Worm (Caenorhabditis elegans) whole organism, L4 larva: Measurements from ENCODE around the gene C50C3.5.

Experiments used
- F44E2.7 ChIP-seq: fragments of 200-800 bp; sonication (Bioruptor generic); IDR thresholded peaks from 2 replicates; pipeline ENCODE4 v2.1.2; 2022; ENCODE audit warnings: missing genetic modification characterization, missing compliant biosample characterization
- R02D3.7 ChIP-seq: fragments of 150-350 bp; sonication (generic microtip); optimal IDR thresholded peaks from 3 replicates; lab custom pipeline; 2014; ENCODE audit warnings: missing biosample characterization, missing genetic modification characterization
- T26A8.4 ChIP-seq: fragments of 200-800 bp; sonication (Bioruptor generic); IDR thresholded peaks from 2 replicates; pipeline ENCODE4 v1.3.6; 2022; ENCODE audit warnings: missing genetic modification characterization, missing compliant biosample characterization
- attf-4 ChIP-seq: sonication (generic microtip); optimal IDR thresholded peaks from 3 replicates; lab custom pipeline; 2017; ENCODE audit warnings: missing biosample characterization, missing genetic modification characterization
- ceh-20 ChIP-seq: fragments of 200-800 bp; sonication (Bioruptor generic); IDR thresholded peaks from 2 replicates; pipeline ENCODE4 v1.3.6; 2022; ENCODE audit warnings: missing genetic modification reagents, missing genetic modification characterization, missing compliant biosample characterization
- ceh-28 ChIP-seq: fragments of 150-350 bp; optimal IDR thresholded peaks from 2 replicates; lab custom pipeline; 2014; ENCODE audit warnings: missing biosample characterization, missing genetic modification reagents, missing genetic modification characterization
- ctbp-1 ChIP-seq: fragments of 200-800 bp; sonication (Bioruptor generic); IDR thresholded peaks from 2 replicates; pipeline ENCODE4 v1.3.6; 2022; ENCODE audit warnings: missing genetic modification reagents, missing genetic modification characterization, missing compliant biosample characterization
- daf-16 ChIP-seq, 3 experiments: sonication (generic microtip); optimal IDR thresholded peaks; 2 replicates each; lab custom pipeline; 2016 to 2017; ENCODE audit warnings: missing genetic modification characterization in 3 of 3, missing genetic modification reagents in 3 of 3, mild to moderate bottlenecking in 2 of 3, missing compliant biosample characterization in 2 of 3, missing biosample characterization in 1 of 3, moderate library complexity in 1 of 3
- daf-19 ChIP-seq: fragments of 200-800 bp; sonication (Bioruptor generic); conservative IDR thresholded peaks from 2 replicates; pipeline ENCODE4 v1.3.6; 2022; ENCODE audit warnings: missing genetic modification characterization, missing compliant biosample characterization
- dmd-6 ChIP-seq: fragments of 200-800 bp; sonication (Bioruptor generic); IDR thresholded peaks from 2 replicates; pipeline ENCODE4 v1.3.6; 2022; ENCODE audit warnings: missing genetic modification reagents, missing genetic modification characterization, missing compliant biosample characterization
- dpl-1 ChIP-seq: fragments of 150-350 bp; optimal IDR thresholded peaks from 2 replicates; lab custom pipeline; 2014; ENCODE audit warnings: missing biosample characterization, missing genetic modification reagents, missing genetic modification characterization
- dve-1 ChIP-seq: sonication (generic microtip); optimal IDR thresholded peaks from 2 replicates; lab custom pipeline; 2017; ENCODE audit warnings: antibody characterized with exemption, mild to moderate bottlenecking, missing genetic modification characterization, missing compliant biosample characterization; ENCODE audit not compliant: insufficient read depth
- fkh-10 ChIP-seq: fragments of 150-350 bp; optimal IDR thresholded peaks from 2 replicates; lab custom pipeline; 2014; ENCODE audit warnings: missing biosample characterization, missing genetic modification reagents, missing genetic modification characterization
- hif-1 ChIP-seq, 2 experiments: sonication (generic microtip); optimal IDR thresholded peaks; 2 replicates each; lab custom pipeline; 2016 to 2017; ENCODE audit warnings: missing compliant biosample characterization in 2 of 2, missing genetic modification characterization in 2 of 2, missing genetic modification reagents in 2 of 2, missing genotype in 2 of 2, mild to moderate bottlenecking in 1 of 2
- hlh-30 ChIP-seq: sonication (generic microtip); optimal IDR thresholded peaks from 2 replicates; lab custom pipeline; 2017; ENCODE audit warnings: antibody characterized with exemption, mild to moderate bottlenecking, missing genetic modification characterization, missing compliant biosample characterization; ENCODE audit not compliant: insufficient read depth
- jun-1 ChIP-seq: fragments of 150-350 bp; optimal IDR thresholded peaks from 2 replicates; lab custom pipeline; 2014; ENCODE audit warnings: missing biosample characterization, missing genetic modification reagents, missing genetic modification characterization
- lin-39 ChIP-seq: fragments of 150-350 bp; optimal IDR thresholded peaks from 2 replicates; lab custom pipeline; 2014; ENCODE audit warnings: missing biosample characterization, missing genetic modification reagents, missing genetic modification characterization
- lsy-2 ChIP-seq, 2 experiments: fragments of 150-350 bp in 1 of 2; sonication (generic microtip) in 1 of 2; optimal IDR thresholded peaks; 2 replicates each; lab custom pipeline; 2014 to 2017; ENCODE audit warnings: missing biosample characterization in 2 of 2, missing genetic modification characterization in 2 of 2
- mdl-1 ChIP-seq, 2 experiments: fragments of 150-350 bp in 1 of 2; sonication (generic microtip) in 1 of 2; optimal IDR thresholded peaks; 2 replicates each; lab custom pipeline; 2014 to 2017; ENCODE audit warnings: missing biosample characterization in 2 of 2, missing genetic modification characterization in 2 of 2
- nhr-10 ChIP-seq: fragments of 150-350 bp; optimal IDR thresholded peaks from 2 replicates; lab custom pipeline; 2014; ENCODE audit warnings: missing biosample characterization, missing genetic modification characterization
- nhr-11 ChIP-seq: fragments of 150-350 bp; optimal IDR thresholded peaks from 2 replicates; lab custom pipeline; 2014; ENCODE audit warnings: missing biosample characterization, missing genetic modification characterization
- nhr-111 ChIP-seq: fragments of 200-800 bp; sonication (Bioruptor generic); optimal IDR thresholded peaks from 2 replicates; lab custom pipeline; 2018; ENCODE audit warnings: mild to moderate bottlenecking, missing genetic modification characterization, missing compliant biosample characterization
- nhr-6 ChIP-seq: fragments of 150-350 bp; optimal IDR thresholded peaks from 2 replicates; lab custom pipeline; 2014; ENCODE audit warnings: missing biosample characterization, missing genetic modification characterization
- nhr-77 ChIP-seq: fragments of 150-350 bp; optimal IDR thresholded peaks from 2 replicates; lab custom pipeline; 2014; ENCODE audit warnings: missing biosample characterization, missing genetic modification characterization
- pqm-1 ChIP-seq: sonication (generic microtip); optimal IDR thresholded peaks from 2 replicates; lab custom pipeline; 2017; ENCODE audit warnings: missing biosample characterization, missing genetic modification characterization
- rbr-2 ChIP-seq: sonication (generic microtip); optimal IDR thresholded peaks from 2 replicates; lab custom pipeline; 2016; ENCODE audit warnings: missing genotype, missing genetic modification characterization, missing compliant biosample characterization
- saeg-2 ChIP-seq: fragments of 200-800 bp; sonication (Bioruptor generic); IDR thresholded peaks from 2 replicates; pipeline ENCODE4 v1.3.6; 2022; ENCODE audit warnings: missing genetic modification reagents, missing genetic modification characterization, missing compliant biosample characterization
- skn-1 ChIP-seq: fragments of 150-350 bp; optimal IDR thresholded peaks from 2 replicates; lab custom pipeline; 2014; ENCODE audit warnings: missing biosample characterization, missing genetic modification characterization
- snpc-4 ChIP-seq: fragments of 150-350 bp; optimal IDR thresholded peaks from 2 replicates; lab custom pipeline; 2014; ENCODE audit warnings: missing biosample characterization, missing genetic modification characterization
- spr-3 ChIP-seq: fragments of 200-800 bp; sonication (Bioruptor generic); optimal IDR thresholded peaks from 2 replicates; lab custom pipeline; 2018; ENCODE audit warnings: mild to moderate bottlenecking, missing genetic modification characterization, missing compliant biosample characterization
- unc-39 ChIP-seq: sonication (generic microtip); optimal IDR thresholded peaks from 2 replicates; lab custom pipeline; 2017; ENCODE audit warnings: missing biosample characterization, missing genetic modification characterization
- unc-62 ChIP-seq, 3 experiments: fragments of 150-350 bp in 1 of 3; sonication (generic microtip); optimal IDR thresholded peaks in 2 of 3; peaks in 1 of 3; 1 replicate in 1 of 3; 2 replicates in 2 of 3; lab custom pipeline; 2014 to 2017; ENCODE audit warnings: missing biosample characterization in 3 of 3, missing genetic modification characterization in 3 of 3, missing genetic modification reagents in 3 of 3, missing genotype in 1 of 3
- vab-7 ChIP-seq: fragments of 200-800 bp; sonication (Bioruptor generic); IDR thresholded peaks from 2 replicates; pipeline ENCODE4 v1.3.6; 2022; ENCODE audit warnings: missing genetic modification reagents, missing genetic modification characterization, missing compliant biosample characterization
- zip-2 ChIP-seq: fragments of 150-350 bp; optimal IDR thresholded peaks from 2 replicates; lab custom pipeline; 2014; ENCODE audit warnings: missing biosample characterization, missing genetic modification characterization

C50C3.5 gene

DNA sequence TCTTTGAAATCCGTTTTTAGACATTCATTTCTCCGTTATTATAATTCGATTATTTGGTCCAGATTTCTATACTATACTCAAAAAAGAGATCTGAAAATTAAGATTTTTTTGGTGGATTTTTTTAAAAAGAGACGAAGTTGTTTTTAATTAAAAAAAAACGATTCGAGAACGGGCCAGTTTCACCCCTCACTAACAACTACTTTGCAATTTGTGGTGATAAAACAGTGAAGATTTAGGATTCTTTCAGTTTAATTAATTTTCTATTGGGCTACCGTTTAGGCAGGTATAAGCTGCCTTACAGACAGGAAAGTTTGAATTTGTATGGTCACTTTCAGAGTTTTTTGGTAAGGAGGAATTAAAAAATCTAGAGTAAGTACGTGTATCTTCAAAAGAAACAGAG, 22.1 kb downstream of the C50C3.5 start, which contains the start of gene unc-36:
Gene unc-36, minus strand, starts transcription at position 101 of the 400 bp plus-strand sequence.
- no peak for TF ChIP-seq attf-4 (tag; lab: Kevin White, UChicago)
- no peak for TF ChIP-seq zip-2 (tag; lab: Kevin White, UChicago)
- TF ChIP-seq dve-1 (tag; lab: Kevin White, UChicago), result no peak
- no peak for TF ChIP-seq nhr-111 (GFP tag; lab: Kevin White, UChicago)
- TF ChIP-seq R02D3.7 (tag; lab: Kevin White, UChicago), result no peak
- no peak for TF ChIP-seq saeg-2 (GFP tag; lab: Robert Waterston, UW)
- TF ChIP-seq lin-39 (tag; lab: Kevin White, UChicago), result no peak
- no peak for TF ChIP-seq mdl-1 (tag; optimal IDR thresholded peaks at IDR 0.05; lab: Kevin White, UChicago)
- TF ChIP-seq hif-1 (tag; optimal IDR thresholded peaks at IDR 0.05; lab: Kevin White, UChicago), result no peak
- no peak for TF ChIP-seq skn-1
- no peak for TF ChIP-seq snpc-4
- no peak for TF ChIP-seq pqm-1 (tag; lab: Kevin White, UChicago)
- no peak for TF ChIP-seq vab-7 (GFP tag; lab: Robert Waterston, UW)

DNA sequence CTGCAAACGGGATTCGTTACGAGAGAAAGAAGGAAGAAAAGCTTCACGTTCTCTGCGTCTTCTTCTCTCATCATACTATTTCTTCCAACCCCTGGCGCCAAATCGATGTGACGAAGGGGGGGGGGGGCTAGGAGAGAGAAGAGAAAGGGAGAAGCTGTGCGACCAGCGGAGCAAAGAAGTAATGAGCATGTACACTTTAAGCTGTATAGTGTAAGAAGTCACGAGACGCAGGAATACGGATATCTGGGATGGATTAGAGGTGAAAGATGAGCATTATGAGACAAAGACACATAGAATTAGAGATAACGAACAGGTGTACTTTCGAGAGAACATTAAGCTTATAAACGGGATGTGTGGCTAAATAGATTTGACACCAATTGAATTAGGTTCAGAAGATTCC, 22.7 kb downstream of the C50C3.5 start:
- peak; percentile 22 for TF ChIP-seq ceh-28
- TF ChIP-seq vab-7 (GFP tag; lab: Robert Waterston, UW), result 0 out of 2 replicates have a peak, but pooled peaks have one; percentile 35
- TF ChIP-seq nhr-77 (tag; lab: Kevin White, UChicago), result no peak
- TF ChIP-seq ceh-20 (GFP tag; lab: Robert Waterston, UW), result 0 out of 2 replicates have a peak, but pooled peaks have one; percentile 10
- TF ChIP-seq dpl-1, result peak; percentile 6
- TF ChIP-seq unc-39, result no peak
- TF ChIP-seq hlh-30 (tag; lab: Kevin White, UChicago), result peak; percentile 66
- no peak for TF ChIP-seq jun-1 (tag; lab: Kevin White, UChicago)
- TF ChIP-seq F44E2.7 (GFP tag; lab: Robert Waterston, UW), result no peak
- TF ChIP-seq ctbp-1 (GFP tag; lab: Robert Waterston, UW), result peak; percentile 28; the same call in 1 of the 2 replicates
- peak in 1 of 2 experiments; percentile 28 for TF ChIP-seq unc-62 (GFP tag; optimal IDR thresholded peaks at IDR 0.05 in 1 of 2; lab: Kevin White, UChicago)
- no peak for TF ChIP-seq unc-62 (tag; optimal IDR thresholded peaks at IDR 0.05; lab: Kevin White, UChicago)
- TF ChIP-seq lsy-2 (tag; optimal IDR thresholded peaks at IDR 0.05; lab: Kevin White, UChicago), result peak in 1 of 2 experiments; percentile 46
- peak; percentile 63 for TF ChIP-seq rbr-2 (tag; lab: Kevin White, UChicago)
- peak; percentile 45 for TF ChIP-seq nhr-11 (tag; lab: Kevin White, UChicago)
- TF ChIP-seq dmd-6 (GFP tag; lab: Robert Waterston, UW), result 0 out of 2 replicates have a peak, but pooled peaks have one; percentile 8
- TF ChIP-seq fkh-10 (GFP tag; lab: Kevin White, UChicago), result peak; percentile 45

DNA sequence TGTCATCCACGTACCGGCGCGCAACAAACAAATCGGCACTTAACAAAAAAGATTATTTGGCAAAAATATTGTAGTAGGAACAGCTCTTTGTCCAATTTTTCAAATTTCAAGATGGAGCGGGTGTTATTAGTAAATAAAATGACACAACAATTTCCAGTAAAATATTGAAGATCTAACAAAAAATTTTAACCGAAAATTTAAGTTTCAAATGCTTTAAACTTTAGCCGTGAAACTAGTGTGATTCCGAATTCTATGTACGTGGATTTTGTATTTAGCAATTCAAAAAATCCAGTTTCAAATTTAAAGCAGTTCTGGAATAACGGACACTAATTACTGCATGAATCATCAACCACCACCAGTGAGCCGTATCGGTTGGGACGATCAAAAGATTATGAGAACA, 23.7 kb downstream of the C50C3.5 start, which contains the start of gene snb-5:
Gene snb-5, plus strand, starts transcription at position 301 of the 400 bp plus-strand sequence.
- TF ChIP-seq T26A8.4 (GFP tag; lab: Robert Waterston, UW), result no peak
- no peak for TF ChIP-seq nhr-10 (tag; lab: Kevin White, UChicago)
- no peak for TF ChIP-seq nhr-111 (GFP tag; lab: Kevin White, UChicago)
- TF ChIP-seq daf-16 (GFP tag; optimal IDR thresholded peaks at IDR 0.05; lab: Kevin White, UChicago), result no peak
- no peak for TF ChIP-seq daf-16 (tag; optimal IDR thresholded peaks at IDR 0.05; lab: Kevin White, UChicago)
- no peak for TF ChIP-seq daf-19
- TF ChIP-seq nhr-6 (tag; lab: Kevin White, UChicago), result no peak
- TF ChIP-seq, all 104 proteins: peak for 0

DNA sequence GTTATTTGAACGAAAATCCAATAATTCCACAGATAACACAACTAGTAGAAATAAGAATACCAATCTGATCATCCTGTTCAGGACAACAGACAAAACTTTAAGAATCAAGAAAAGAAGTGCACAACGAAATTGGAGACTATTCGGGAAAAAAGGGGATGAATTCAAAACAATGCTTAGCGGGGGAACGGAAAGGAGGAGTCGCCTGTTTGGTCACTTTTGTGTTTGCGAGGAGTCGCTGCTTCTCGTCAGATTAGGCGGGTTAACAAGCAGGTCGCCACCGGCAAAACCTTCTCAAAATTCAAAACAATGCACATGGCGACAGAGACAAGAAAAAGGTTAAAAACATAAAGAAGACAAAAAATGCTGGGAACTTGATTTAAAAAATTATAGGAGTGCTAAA, 30.8 kb downstream of the C50C3.5 start, which contains the start of gene C30A5.10:
Gene C30A5.10, minus strand, starts transcription at position 101 of the 400 bp plus-strand sequence.
- TF ChIP-seq unc-62 (GFP tag; optimal IDR thresholded peaks at IDR 0.05 in 1 of 2; lab: Kevin White, UChicago), result peak in 1 of 2 experiments; percentile 16
- TF ChIP-seq unc-62 (tag; optimal IDR thresholded peaks at IDR 0.05; lab: Kevin White, UChicago), result no peak
- TF ChIP-seq spr-3 (GFP tag; lab: Kevin White, UChicago), result no peak
